Fruit fly (Drosophila melanogaster) whole organism, wandering third instar larva: ENCODE results near the gene CG14427.
A peak's percentile ranks its signal among the peaks of the same experiment; 100 is the strongest.

Experiments
- Abd-B ChIP-seq: fragments of >200 bp; optimal IDR thresholded peaks from 2 replicates; lab custom pipeline; 2017; ENCODE audit warnings: missing biosample characterization, missing genetic modification characterization
- Hnf4 ChIP-seq: fragments of 200-800 bp; sonication (Bioruptor generic); optimal IDR thresholded peaks from 2 replicates; lab custom pipeline; 2016; ENCODE audit warnings: missing biosample characterization, mild to moderate bottlenecking, missing genetic modification characterization
- brk ChIP-seq: fragments of 200-800 bp; sonication (Bioruptor generic); optimal IDR thresholded peaks from 2 replicates; lab custom pipeline; 2016; ENCODE audit warnings: missing biosample characterization, mild to moderate bottlenecking, missing genetic modification characterization
- h ChIP-seq: fragments of 200-800 bp; sonication (Bioruptor generic); optimal IDR thresholded peaks from 3 replicates; lab custom pipeline; 2016; ENCODE audit warnings: missing biosample characterization, mild to moderate bottlenecking, missing genetic modification characterization
- psq ChIP-seq: fragments of 200-800 bp; sonication (Bioruptor generic); optimal IDR thresholded peaks from 3 replicates; lab custom pipeline; 2017; ENCODE audit warnings: missing biosample characterization, mild to moderate bottlenecking, missing genetic modification characterization, moderate library complexity

DNA sequence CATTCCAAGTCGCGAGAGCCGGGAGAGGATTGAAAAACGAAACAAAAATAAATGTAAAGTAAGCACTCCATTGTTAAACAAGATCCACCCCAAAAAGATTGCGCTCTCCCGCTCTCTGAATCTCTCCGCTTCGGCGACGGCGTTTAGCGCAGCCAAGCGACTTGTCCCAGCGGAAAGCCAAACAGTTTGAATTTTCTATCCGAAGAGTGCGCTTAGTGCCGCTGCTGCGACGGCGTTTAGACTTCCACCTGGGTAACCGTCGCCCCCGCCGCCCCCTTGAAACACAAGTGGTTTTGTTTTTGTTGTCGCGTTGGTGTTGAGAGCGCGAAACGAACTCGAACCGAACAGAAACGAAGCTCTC lies 41.9 kb upstream of the CG14427 start, which contains the start of gene Inx2:
- TF ChIP-seq psq (GFP tag; lab: Kevin White, UChicago) (no peak), h (GFP tag; lab: Kevin White, UChicago) (peak; percentile 54), brk (no peak), Abd-B (no peak), Hnf4 (peak; percentile 78)
